Worm (Caenorhabditis elegans): ENCODE data around the gene mpst-3.

Gene mpst-3

ce11 chrV:14924104-14924503 lies 28.7 kb downstream of the mpst-3 start, which contains the start of gene srg-54:
Gene srg-54 (minus strand): TSS chrV:14924204.
- TF ChIP-seq W03F9.2 (tag; optimal IDR thresholded peaks at IDR 0.05) = no peak

- TF ChIP-seq W03F9.2 (tag; optimal IDR thresholded peaks at IDR 0.05) (no peak), him-1 (tag; optimal IDR thresholded peaks at IDR 0.05) (no peak), dao-5 (tag; optimal IDR thresholded peaks at IDR 0.05) (no peak)
These were observed 32.8 kb downstream of the mpst-3 start, which contains the start of gene srg-55 for ce11 chrV:14928248-14928647. Gene srg-55 (minus strand): TSS chrV:14928348.

ce11 chrV:14930168-14930567 lies 34.7 kb downstream of the mpst-3 start:
- TF ChIP-seq W03F9.2 (tag; optimal IDR thresholded peaks at IDR 0.05) = no peak
- no peak for TF ChIP-seq dao-5 (tag; optimal IDR thresholded peaks at IDR 0.05)
- TF ChIP-seq him-1 (tag; optimal IDR thresholded peaks at IDR 0.05) = peak; percentile 69

ce11 chrV:14933450-14934218 lies 38.2 kb downstream of the mpst-3 start:
- no peak for TF ChIP-seq him-1 (tag; optimal IDR thresholded peaks at IDR 0.05)
- no peak for TF ChIP-seq W03F9.2 (tag; optimal IDR thresholded peaks at IDR 0.05)
- TF ChIP-seq dao-5 (tag; optimal IDR thresholded peaks at IDR 0.05) = no peak

- no peak for TF ChIP-seq dao-5 (tag; optimal IDR thresholded peaks at IDR 0.05)
- no peak for TF ChIP-seq him-1 (tag; optimal IDR thresholded peaks at IDR 0.05)
- no peak for TF ChIP-seq W03F9.2 (tag; optimal IDR thresholded peaks at IDR 0.05)
These were observed 41.1 kb downstream of the mpst-3 start, which contains the start of gene C30G7.2 for ce11 chrV:14936587-14936986. Gene C30G7.2 (plus strand): TSS chrV:14936887.

- no peak for TF ChIP-seq dao-5 (tag; optimal IDR thresholded peaks at IDR 0.05)
- TF ChIP-seq W03F9.2 (tag; optimal IDR thresholded peaks at IDR 0.05) = no peak
- no peak for TF ChIP-seq him-1 (tag; optimal IDR thresholded peaks at IDR 0.05)
These were observed 47.5 kb downstream of the mpst-3 start for ce11 chrV:14942898-14943297.

ce11 chrV:14943774-14944173 lies 48.3 kb downstream of the mpst-3 start:
- TF ChIP-seq dao-5 (tag; optimal IDR thresholded peaks at IDR 0.05) = no peak
- no peak for TF ChIP-seq W03F9.2 (tag; optimal IDR thresholded peaks at IDR 0.05)
- TF ChIP-seq him-1 (tag; optimal IDR thresholded peaks at IDR 0.05) = no peak

- TF ChIP-seq dao-5 (tag; optimal IDR thresholded peaks at IDR 0.05) = no peak
These were observed 49.7 kb downstream of the mpst-3 start for ce11 chrV:14945124-14945523.

ce11 chrV:14945697-14946096 lies 50.2 kb downstream of the mpst-3 start, which contains the start of gene C30G7.3:
Gene C30G7.3 (minus strand): TSS chrV:14945704.
- TF ChIP-seq W03F9.2 (tag; optimal IDR thresholded peaks at IDR 0.05) = no peak
- TF ChIP-seq him-1 (tag; optimal IDR thresholded peaks at IDR 0.05) = no peak
- TF ChIP-seq dao-5 (tag; optimal IDR thresholded peaks at IDR 0.05) = no peak

- no peak for TF ChIP-seq dao-5 (tag; optimal IDR thresholded peaks at IDR 0.05)
- TF ChIP-seq W03F9.2 (tag; optimal IDR thresholded peaks at IDR 0.05) = no peak
- no peak for TF ChIP-seq him-1 (tag; optimal IDR thresholded peaks at IDR 0.05)
These were observed 51.6 kb downstream of the mpst-3 start, which contains the start of gene C30G7.4 for ce11 chrV:14947022-14947421. Gene C30G7.4 (minus strand): TSS chrV:14947122.

ce11 chrV:14948566-14948965 lies 53.1 kb downstream of the mpst-3 start:
- TF ChIP-seq dao-5 (tag; optimal IDR thresholded peaks at IDR 0.05) (no peak), W03F9.2 (tag; optimal IDR thresholded peaks at IDR 0.05) (no peak), him-1 (tag; optimal IDR thresholded peaks at IDR 0.05) (no peak)
